Worm (Caenorhabditis elegans) whole organism, L1 larva: ENCODE data around the gene ugt-15.

Source experiments
- C16A3.4 ChIP-seq: fragments of 150-350 bp; optimal IDR thresholded peaks from 2 replicates; lab custom pipeline; 2014; ENCODE audit warnings: missing biosample characterization, missing genetic modification characterization
- C34B4.2 ChIP-seq: sonication (generic microtip); optimal IDR thresholded peaks from 2 replicates; lab custom pipeline; 2017; ENCODE audit warnings: mild to moderate bottlenecking, missing genetic modification characterization, missing compliant biosample characterization
- F16B12.6 ChIP-seq: fragments of 150-350 bp; optimal IDR thresholded peaks from 2 replicates; lab custom pipeline; 2014; ENCODE audit warnings: missing biosample characterization, missing genetic modification characterization
- Y116A8C.19 ChIP-seq: sonication (generic microtip); optimal IDR thresholded peaks from 2 replicates; lab custom pipeline; 2016; ENCODE audit warnings: missing compliant biosample characterization, missing genetic modification characterization, borderline replicate concordance
- aha-1 ChIP-seq: fragments of 150-350 bp; optimal IDR thresholded peaks from 2 replicates; lab custom pipeline; 2014; ENCODE audit warnings: missing biosample characterization, missing genetic modification characterization
- ama-1 ChIP-seq: fragments of 150-350 bp; optimal IDR thresholded peaks from 2 replicates; lab custom pipeline; 2014
- ceh-88 ChIP-seq: fragments of 200-800 bp; sonication (Bioruptor generic); IDR thresholded peaks from 2 replicates; pipeline ENCODE4 v1.3.6; 2022; ENCODE audit warnings: missing genetic modification characterization, missing compliant biosample characterization
- ces-1 ChIP-seq: fragments of 150-350 bp; optimal IDR thresholded peaks from 2 replicates; lab custom pipeline; 2014; ENCODE audit warnings: missing biosample characterization, missing genetic modification reagents, missing genetic modification characterization
- dpl-1 ChIP-seq, 3 experiments: fragments of 150-350 bp in 2 of 3; sonication (generic microtip) in 1 of 3; optimal IDR thresholded peaks; 2 replicates each; lab custom pipeline; 2014 to 2017; ENCODE audit warnings: missing biosample characterization in 3 of 3, missing genetic modification characterization in 3 of 3, missing genetic modification reagents in 3 of 3
- dsc-1 ChIP-seq: sonication (generic microtip); optimal IDR thresholded peaks from 2 replicates; lab custom pipeline; 2016; ENCODE audit warnings: mild to moderate bottlenecking, missing genetic modification characterization, missing compliant biosample characterization
- egl-27 ChIP-seq, 2 experiments: fragments of 150-350 bp in 1 of 2; sonication (generic microtip); optimal IDR thresholded peaks; 3 replicates each; lab custom pipeline; 2017 to 2018; ENCODE audit warnings: missing biosample characterization in 2 of 2, missing genetic modification characterization in 2 of 2, missing genetic modification reagents in 2 of 2
- elt-2 ChIP-seq: sonication (generic microtip); optimal IDR thresholded peaks from 2 replicates; lab custom pipeline; 2016; ENCODE audit warnings: missing genetic modification characterization, mild to moderate bottlenecking, inconsistent platforms, missing compliant biosample characterization, missing genetic modification reagents
- elt-3 ChIP-seq, 6 experiments: fragments of 150-350 bp in 1 of 6; sonication (generic microtip); optimal IDR thresholded peaks; 2 replicates each; lab custom pipeline; 2017 to 2018; ENCODE audit warnings: missing biosample characterization in 6 of 6, missing genetic modification characterization in 6 of 6, inconsistent platforms in 1 of 6
- ets-5 ChIP-seq: fragments of 200-800 bp; sonication (Bioruptor generic); IDR thresholded peaks from 2 replicates; pipeline ENCODE4 v1.3.6; 2022; ENCODE audit warnings: missing genetic modification characterization, missing compliant biosample characterization
- fkh-10 ChIP-seq: sonication (generic microtip); optimal IDR thresholded peaks from 2 replicates; lab custom pipeline; 2017; ENCODE audit warnings: missing biosample characterization, missing genetic modification reagents, missing genetic modification characterization
- fkh-8 ChIP-seq: sonication (generic microtip); optimal IDR thresholded peaks from 2 replicates; lab custom pipeline; 2016; ENCODE audit warnings: mild to moderate bottlenecking, missing genetic modification characterization, missing compliant biosample characterization
- fos-1 ChIP-seq: fragments of 150-350 bp; optimal IDR thresholded peaks from 2 replicates; lab custom pipeline; 2014; ENCODE audit warnings: missing biosample characterization, missing genetic modification characterization
- hlh-17 ChIP-seq: fragments of 200-800 bp; sonication (Bioruptor generic); optimal IDR thresholded peaks from 2 replicates; lab custom pipeline; 2018; ENCODE audit warnings: missing genetic modification characterization, mild to moderate bottlenecking, missing compliant biosample characterization, moderate library complexity, borderline replicate concordance
- hlh-4 ChIP-seq: sonication (generic microtip); optimal IDR thresholded peaks from 2 replicates; lab custom pipeline; 2016; ENCODE audit warnings: mild to moderate bottlenecking, missing genetic modification characterization, missing compliant biosample characterization
- isw-1 ChIP-seq: fragments of 200-800 bp; sonication (Bioruptor generic); IDR thresholded peaks from 2 replicates; pipeline ENCODE4 v1.3.6; 2022; ENCODE audit warnings: missing genetic modification characterization, missing compliant biosample characterization
- lin-14 ChIP-seq: fragments of 200-800 bp; sonication (Bioruptor generic); optimal IDR thresholded peaks from 2 replicates; lab custom pipeline; 2018; ENCODE audit warnings: mild to moderate bottlenecking, missing genetic modification characterization, moderate library complexity, missing compliant biosample characterization
- lin-15B ChIP-seq: fragments of 150-350 bp; sonication (generic microtip); optimal IDR thresholded peaks from 3 replicates; lab custom pipeline; 2014; ENCODE audit warnings: missing biosample characterization, missing genetic modification characterization
- lir-3 ChIP-seq: sonication (generic microtip); optimal IDR thresholded peaks from 2 replicates; lab custom pipeline; 2016; ENCODE audit warnings: mild to moderate bottlenecking, missing genetic modification characterization, moderate library complexity, missing compliant biosample characterization; ENCODE audit not compliant: poor library complexity
- lsy-2 ChIP-seq, 2 experiments: fragments of 150-350 bp; optimal IDR thresholded peaks; 2 replicates each; lab custom pipeline; 2014; ENCODE audit warnings: missing biosample characterization in 2 of 2, missing genetic modification characterization in 2 of 2
- mab-9 ChIP-seq: fragments of 200-800 bp; sonication (Bioruptor generic); IDR thresholded peaks from 2 replicates; pipeline ENCODE4 v1.3.6; 2022; ENCODE audit warnings: missing genetic modification reagents, missing genetic modification characterization, missing compliant biosample characterization
- mep-1 ChIP-seq: fragments of 150-350 bp; optimal IDR thresholded peaks from 2 replicates; lab custom pipeline; 2014; ENCODE audit warnings: missing biosample characterization, missing genetic modification characterization
- nhr-19 ChIP-seq: fragments of 200-800 bp; sonication (Bioruptor generic); conservative IDR thresholded peaks from 2 replicates; pipeline ENCODE4 v1.3.6; 2022; ENCODE audit warnings: missing genetic modification characterization, missing compliant biosample characterization
- nhr-20 ChIP-seq: sonication (generic microtip); optimal IDR thresholded peaks from 2 replicates; lab custom pipeline; 2016; ENCODE audit warnings: mild to moderate bottlenecking, missing genetic modification characterization, missing compliant biosample characterization
- nhr-237 ChIP-seq: fragments of 150-350 bp; optimal IDR thresholded peaks from 2 replicates; lab custom pipeline; 2014; ENCODE audit warnings: missing biosample characterization, missing genetic modification characterization
- nhr-76 ChIP-seq: sonication (generic microtip); optimal IDR thresholded peaks from 2 replicates; lab custom pipeline; 2017; ENCODE audit warnings: missing biosample characterization, missing genetic modification characterization
- nhr-77 ChIP-seq: fragments of 150-350 bp; optimal IDR thresholded peaks from 2 replicates; lab custom pipeline; 2014; ENCODE audit warnings: missing biosample characterization, missing genetic modification characterization
- pqm-1 ChIP-seq: sonication (generic microtip); optimal IDR thresholded peaks from 3 replicates; lab custom pipeline; 2017; ENCODE audit warnings: missing biosample characterization, missing genetic modification characterization
- snpc-4 ChIP-seq: fragments of 150-350 bp; optimal IDR thresholded peaks from 2 replicates; lab custom pipeline; 2014; ENCODE audit warnings: missing biosample characterization, missing genetic modification characterization
- sptf-1 ChIP-seq: fragments of 150-350 bp; optimal IDR thresholded peaks from 2 replicates; lab custom pipeline; 2014; ENCODE audit warnings: missing biosample characterization, missing genetic modification characterization
- swsn-7 ChIP-seq: sonication (generic microtip); optimal IDR thresholded peaks from 2 replicates; lab custom pipeline; 2016; ENCODE audit warnings: missing genetic modification characterization, missing compliant biosample characterization
- tbx-2 ChIP-seq: sonication (generic microtip); optimal IDR thresholded peaks from 2 replicates; lab custom pipeline; 2016; ENCODE audit warnings: missing genetic modification characterization, missing compliant biosample characterization
- unc-130 ChIP-seq: fragments of 150-350 bp; optimal IDR thresholded peaks from 2 replicates; lab custom pipeline; 2017; ENCODE audit warnings: missing biosample characterization, missing genetic modification characterization, inconsistent platforms
- unc-30 ChIP-seq: sonication (generic microtip); optimal IDR thresholded peaks from 2 replicates; lab custom pipeline; 2017; ENCODE audit warnings: missing biosample characterization, missing genetic modification characterization
- unc-98 ChIP-seq: fragments of 200-800 bp; sonication (Bioruptor generic); IDR thresholded peaks from 2 replicates; pipeline ENCODE4 v1.3.6; 2022; ENCODE audit warnings: missing genetic modification characterization, missing compliant biosample characterization
- xbp-1 ChIP-seq: sonication (generic microtip); optimal IDR thresholded peaks from 2 replicates; lab custom pipeline; 2016; ENCODE audit warnings: missing genetic modification characterization, missing compliant biosample characterization
- ztf-11 ChIP-seq, 2 experiments: sonication (generic microtip); optimal IDR thresholded peaks; 2 replicates each; lab custom pipeline; 2016 to 2017; ENCODE audit warnings: missing genetic modification characterization in 2 of 2, missing biosample characterization in 1 of 2, missing compliant biosample characterization in 1 of 2

Gene ugt-15

DNA sequence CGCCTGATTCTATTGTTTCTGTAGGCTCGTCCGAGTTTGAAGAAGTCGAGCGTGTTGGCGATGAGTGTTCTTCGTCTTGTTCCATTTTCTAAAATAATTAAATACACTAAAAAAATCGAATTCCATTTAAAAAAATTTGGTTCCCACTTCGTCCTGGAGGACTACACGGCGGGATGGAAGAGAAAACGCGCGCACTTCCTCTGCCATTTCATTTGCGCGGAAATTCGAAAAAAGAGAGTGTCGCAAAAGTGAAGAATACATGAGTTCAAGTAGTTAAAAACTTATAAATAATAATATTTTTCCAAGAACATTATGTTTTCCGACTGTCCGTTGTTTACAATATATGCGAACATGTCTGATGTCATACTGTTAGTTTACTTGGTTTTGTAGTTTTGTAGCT is 42.6 kb downstream of the ugt-15 start, which contains the start of gene T07F10.3 (continued):
- TF ChIP-seq C16A3.4 (tag; lab: Kevin White, UChicago) = peak; percentile 77
- peak in 1 of 2 experiments; percentile 99 for TF ChIP-seq ztf-11 (tag; optimal IDR thresholded peaks at IDR 0.05; lab: Kevin White, UChicago)
- peak; percentile 67 for TF ChIP-seq fos-1
- peak in 2 of 6 experiments; percentile 60 to 69 for TF ChIP-seq elt-3 (tag; optimal IDR thresholded peaks at IDR 0.05; lab: Kevin White, UChicago)
- peak; percentile 8 for TF ChIP-seq nhr-76 (tag; lab: Kevin White, UChicago)
- peak; percentile 90 for TF ChIP-seq fkh-8
- peak; percentile 90 for TF ChIP-seq unc-98 (GFP tag; lab: Robert Waterston, UW)
- peak; percentile 94 for TF ChIP-seq lin-14 (GFP tag; lab: Kevin White, UChicago)
- peak; percentile 92 for TF ChIP-seq isw-1 (GFP tag; lab: Robert Waterston, UW)
- no peak for TF ChIP-seq aha-1 (tag; lab: Kevin White, UChicago)
- peak; percentile 78 for TF ChIP-seq snpc-4
- TF ChIP-seq ets-5 (GFP tag; lab: Robert Waterston, UW) = no peak
- peak; percentile 87 to 93 for TF ChIP-seq lsy-2 (tag; optimal IDR thresholded peaks at IDR 0.05; lab: Kevin White, UChicago)
- peak; percentile 93 for TF ChIP-seq hlh-4
- TF ChIP-seq tbx-2 = peak; percentile 98
- TF ChIP-seq elt-2 (tag; lab: Kevin White, UChicago) = peak; percentile 92
- TF ChIP-seq nhr-20 = peak; percentile 96
- peak; percentile 94 for TF ChIP-seq Y116A8C.19 (tag; lab: Kevin White, UChicago)
- TF ChIP-seq F16B12.6 = peak; percentile 55
- no peak for TF ChIP-seq sptf-1 (tag; lab: Kevin White, UChicago)
- TF ChIP-seq mep-1 (tag; lab: Kevin White, UChicago) = peak; percentile 88
- TF ChIP-seq pqm-1 (tag; lab: Kevin White, UChicago) = no peak
- TF ChIP-seq unc-130 (tag; lab: Kevin White, UChicago) = peak; percentile 87
- TF ChIP-seq ama-1 (lab: Kevin White, UChicago) = peak; percentile 42
- TF ChIP-seq unc-30 (tag; lab: Kevin White, UChicago) = no peak
- TF ChIP-seq nhr-77 (tag; lab: Kevin White, UChicago) = peak; percentile 46
- no peak for TF ChIP-seq egl-27 (tag; optimal IDR thresholded peaks at IDR 0.05; lab: Kevin White, UChicago)
- peak; percentile 88 for TF ChIP-seq ceh-88 (GFP tag; lab: Robert Waterston, UW)
- peak; percentile 95 for TF ChIP-seq swsn-7 (tag; lab: Kevin White, UChicago)
- peak; percentile 99 for TF ChIP-seq lir-3 (tag; lab: Kevin White, UChicago)
- TF ChIP-seq C34B4.2 (tag; lab: Kevin White, UChicago) = no peak
- TF ChIP-seq nhr-237 (tag; lab: Kevin White, UChicago) = peak; percentile 48
- peak; percentile 96 to 98 (median 98) for TF ChIP-seq dpl-1 (GFP tag; optimal IDR thresholded peaks at IDR 0.05; lab: Kevin White, UChicago)
- peak; percentile 78 for TF ChIP-seq lin-15B (tag; lab: Kevin White, UChicago)
- no peak for TF ChIP-seq ces-1
- peak; percentile 95 for TF ChIP-seq nhr-19 (GFP tag; lab: Robert Waterston, UW)
- peak; percentile 98 for TF ChIP-seq dsc-1 (tag; lab: Kevin White, UChicago)
- peak; percentile 96 for TF ChIP-seq xbp-1 (tag; lab: Kevin White, UChicago)
- TF ChIP-seq fkh-10 = peak; percentile 8
- peak; percentile 91 for TF ChIP-seq mab-9
- TF ChIP-seq hlh-17 (GFP tag; lab: Kevin White, UChicago) = peak; percentile 95

DNA sequence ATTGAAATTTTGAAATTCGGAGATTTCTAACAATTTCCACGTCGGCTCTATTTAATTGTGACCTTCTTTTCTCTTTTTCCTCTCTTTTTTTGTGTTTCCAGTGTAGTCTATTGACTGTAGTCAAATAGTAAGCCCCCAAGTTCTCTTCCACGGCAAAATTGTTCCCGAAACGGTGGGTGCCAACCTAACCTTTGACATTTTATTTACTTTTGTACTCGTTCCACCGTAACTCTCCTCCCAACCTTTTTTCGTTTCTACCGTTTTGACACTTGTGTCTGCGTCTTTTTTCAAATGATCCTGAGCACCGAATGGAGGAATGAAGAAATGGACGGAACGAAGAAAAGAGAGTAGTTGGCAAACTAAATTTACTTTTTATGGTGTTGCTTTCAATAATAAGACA is 43.4 kb downstream of the ugt-15 start:
- TF ChIP-seq lin-14 (GFP tag; lab: Kevin White, UChicago) = peak; percentile 38
- TF ChIP-seq nhr-20 = peak; percentile 15
- no peak for TF ChIP-seq unc-98 (GFP tag; lab: Robert Waterston, UW)
- TF ChIP-seq nhr-77 (tag; lab: Kevin White, UChicago) = peak; percentile 60
- TF ChIP-seq, all 84 proteins: peak for 3
